Fruit fly (Drosophila melanogaster) whole organism, pupa: ENCODE results near the gene CG1774.
A peak's percentile ranks its signal among the peaks of the same experiment; 100 is the strongest.

Source experiments
- CG10348 ChIP-seq: fragments of 200-800 bp; sonication (Bioruptor generic); IDR thresholded peaks from 2 replicates; pipeline ENCODE4 v1.3.6; 2022; ENCODE audit warnings: missing biosample characterization, missing genetic modification characterization
- CG12605 ChIP-seq: fragments of 200-800 bp; sonication (Bioruptor generic); IDR thresholded peaks from 2 replicates; pipeline ENCODE4 v1.3.6; 2022; ENCODE audit warnings: missing biosample characterization, missing genetic modification characterization
- CG13204 ChIP-seq: fragments of 200-800 bp; sonication (Bioruptor generic); optimal IDR thresholded peaks from 2 replicates; lab custom pipeline; 2018; ENCODE audit warnings: missing biosample characterization, mild to moderate bottlenecking, missing genetic modification characterization, moderate library complexity
- CG14655 ChIP-seq: fragments of 200-800 bp; sonication (Bioruptor generic); optimal IDR thresholded peaks from 3 replicates; lab custom pipeline; 2017; ENCODE audit warnings: mild to moderate bottlenecking, missing biosample characterization, missing genetic modification reagents, missing genetic modification characterization
- CG15710 ChIP-seq: fragments of 200-800 bp; sonication (Bioruptor generic); optimal IDR thresholded peaks from 2 replicates; lab custom pipeline; 2018; ENCODE audit warnings: missing biosample characterization, mild to moderate bottlenecking, missing genetic modification characterization, moderate library complexity
- CG17806 ChIP-seq: fragments of 200-800 bp; sonication (Bioruptor generic); optimal IDR thresholded peaks from 2 replicates; lab custom pipeline; 2018; ENCODE audit warnings: missing biosample characterization, mild to moderate bottlenecking, missing genetic modification characterization, moderate library complexity
- CG32121 ChIP-seq: fragments of 200-800 bp; sonication (Bioruptor generic); IDR thresholded peaks from 2 replicates; pipeline ENCODE4 v1.3.6; 2022; ENCODE audit warnings: missing biosample characterization, missing genetic modification characterization
- CG34367 ChIP-seq: fragments of 200-800 bp; sonication (Bioruptor generic); optimal IDR thresholded peaks from 2 replicates; lab custom pipeline; 2018; ENCODE audit warnings: missing biosample characterization, mild to moderate bottlenecking, missing genetic modification characterization
- CG4496 ChIP-seq: fragments of 200-800 bp; sonication (Bioruptor generic); IDR thresholded peaks from 3 replicates; pipeline ENCODE4 v1.3.6; 2022; ENCODE audit warnings: missing biosample characterization, missing genetic modification characterization
- CG8159 ChIP-seq: fragments of 200-800 bp; sonication (Bioruptor generic); optimal IDR thresholded peaks from 3 replicates; lab custom pipeline; 2018; ENCODE audit warnings: missing biosample characterization, mild to moderate bottlenecking, missing genetic modification characterization, moderate library complexity
- CG9948 ChIP-seq: fragments of 200-800 bp; sonication (Bioruptor generic); optimal IDR thresholded peaks from 2 replicates; lab custom pipeline; 2018; ENCODE audit warnings: missing biosample characterization, mild to moderate bottlenecking, missing genetic modification characterization, moderate library complexity
- D1 ChIP-seq: fragments of 200-800 bp; sonication (Bioruptor generic); optimal IDR thresholded peaks from 2 replicates; lab custom pipeline; 2018; ENCODE audit warnings: missing biosample characterization, mild to moderate bottlenecking, missing genetic modification characterization, moderate library complexity
- EcR ChIP-seq: fragments of 200-800 bp; sonication (Bioruptor generic); optimal IDR thresholded peaks from 3 replicates; lab custom pipeline; 2019; ENCODE audit warnings: missing biosample characterization, missing genetic modification characterization, mild to moderate bottlenecking, moderate library complexity, missing genetic modification reagents
- Ets98B ChIP-seq: fragments of 200-800 bp; sonication (Bioruptor generic); IDR thresholded peaks from 2 replicates; pipeline ENCODE4 v1.3.6; 2022; ENCODE audit warnings: missing biosample characterization, missing genetic modification characterization
- Pif1A ChIP-seq: fragments of 200-800 bp; sonication (Bioruptor generic); optimal IDR thresholded peaks from 3 replicates; lab custom pipeline; 2016; ENCODE audit warnings: missing biosample characterization, missing genetic modification characterization
- Pif1B ChIP-seq: fragments of 200-800 bp; sonication (Bioruptor generic); optimal IDR thresholded peaks from 3 replicates; lab custom pipeline; 2016; ENCODE audit warnings: missing biosample characterization, missing genetic modification characterization
- Snoo ChIP-seq: fragments of 200-800 bp; sonication (Bioruptor generic); optimal IDR thresholded peaks from 3 replicates; lab custom pipeline; 2017; ENCODE audit warnings: missing biosample characterization, mild to moderate bottlenecking, missing genetic modification characterization, inconsistent platforms
- fd96Ca ChIP-seq: fragments of 200-800 bp; sonication (Bioruptor generic); IDR thresholded peaks from 3 replicates; pipeline ENCODE4 v1.3.6; 2022; ENCODE audit warnings: missing biosample characterization, missing genetic modification characterization
- gl ChIP-seq: fragments of 200-800 bp; sonication (Bioruptor generic); optimal IDR thresholded peaks from 2 replicates; lab custom pipeline; 2018; ENCODE audit warnings: missing biosample characterization, mild to moderate bottlenecking, missing genetic modification characterization
- rn ChIP-seq: fragments of 200-800 bp; sonication (Bioruptor generic); IDR thresholded peaks from 2 replicates; pipeline ENCODE4 v1.3.6; 2022; ENCODE audit warnings: missing biosample characterization, missing genetic modification characterization

The CG1774 gene

dm6 chr3R:31599538-31600313 is 7.1 kb downstream of the CG1774 start:
- TF ChIP-seq CG4496 (0 out of 3 replicates have a peak, but pooled peaks have one; percentile 17), Snoo (tag; lab: Kevin White, UChicago) (no peak)

- TF ChIP-seq fd96Ca (0 out of 3 replicates have a peak, but pooled peaks have one; percentile 28), CG14655 (GFP tag; lab: Kevin White, UChicago) (no peak)
These were observed 10.6 kb downstream of the CG1774 start for dm6 chr3R:31603246-31603645.

- TF ChIP-seq Pif1A (GFP tag; lab: Kevin White, UChicago), result no peak
- no peak for TF ChIP-seq CG32121 (GFP tag; lab: Robert Waterston, UW)
- no peak for TF ChIP-seq D1
- no peak for TF ChIP-seq EcR (GFP tag; lab: Kevin White, UChicago)
These were observed 11.1 kb downstream of the CG1774 start for dm6 chr3R:31603655-31604054.

- no peak for TF ChIP-seq CG12605 (GFP tag; lab: Robert Waterston, UW)
- no peak for TF ChIP-seq CG15710 (tag; lab: Kevin White, UChicago)
These were observed 12.0 kb downstream of the CG1774 start for dm6 chr3R:31604409-31605116.

- TF ChIP-seq CG8159 (no peak), CG13204 (GFP tag; lab: Kevin White, UChicago) (no peak), rn (GFP tag; lab: Robert Waterston, UW) (no peak), CG10348 (no peak)
These were observed 12.5 kb downstream of the CG1774 start for dm6 chr3R:31605117-31605432.

- TF ChIP-seq Ets98B (GFP tag; lab: Robert Waterston, UW) (no peak), CG14655 (GFP tag; lab: Kevin White, UChicago) (no peak), CG4496 (no peak), CG12605 (GFP tag; lab: Robert Waterston, UW) (no peak), CG10348 (no peak), fd96Ca (no peak), Pif1A (GFP tag; lab: Kevin White, UChicago) (no peak), CG34367 (tag; lab: Kevin White, UChicago) (no peak), Pif1B (GFP tag; lab: Kevin White, UChicago) (no peak), rn (GFP tag; lab: Robert Waterston, UW) (no peak)
These were observed 13.2 kb downstream of the CG1774 start for dm6 chr3R:31605790-31606189.

dm6 chr3R:31606242-31607143 is 13.9 kb downstream of the CG1774 start:
- peak; percentile 28 for TF ChIP-seq EcR (GFP tag; lab: Kevin White, UChicago)
- no peak for TF ChIP-seq rn (GFP tag; lab: Robert Waterston, UW)

dm6 chr3R:31607287-31607849 is 14.8 kb downstream of the CG1774 start:
- no peak for TF ChIP-seq gl
- TF ChIP-seq Pif1B (GFP tag; lab: Kevin White, UChicago), result no peak
- no peak for TF ChIP-seq CG12605 (GFP tag; lab: Robert Waterston, UW)

dm6 chr3R:31608030-31608429 is 15.4 kb downstream of the CG1774 start:
- TF ChIP-seq CG32121 (GFP tag; lab: Robert Waterston, UW), result no peak
- no peak for TF ChIP-seq CG17806 (tag; lab: Kevin White, UChicago)
- no peak for TF ChIP-seq D1
- TF ChIP-seq Pif1A (GFP tag; lab: Kevin White, UChicago), result no peak
- TF ChIP-seq CG13204 (GFP tag; lab: Kevin White, UChicago), result no peak
- TF ChIP-seq Snoo (tag; lab: Kevin White, UChicago), result no peak
- TF ChIP-seq CG8159, result no peak
- TF ChIP-seq CG15710 (tag; lab: Kevin White, UChicago), result no peak
- no peak for TF ChIP-seq Ets98B (GFP tag; lab: Robert Waterston, UW)
- no peak for TF ChIP-seq gl
- no peak for TF ChIP-seq CG14655 (GFP tag; lab: Kevin White, UChicago)
- no peak for TF ChIP-seq fd96Ca
- no peak for TF ChIP-seq EcR (GFP tag; lab: Kevin White, UChicago)
- no peak for TF ChIP-seq Pif1B (GFP tag; lab: Kevin White, UChicago)
- no peak for TF ChIP-seq rn (GFP tag; lab: Robert Waterston, UW)
- no peak for TF ChIP-seq CG4496
- TF ChIP-seq CG10348, result no peak
- TF ChIP-seq CG9948, result no peak
- TF ChIP-seq CG12605 (GFP tag; lab: Robert Waterston, UW), result no peak
